Fruit fly (Drosophila melanogaster): ENCODE measurements around the gene Mettl2.

dm6 chr3L:1664876-1665275, 25.8 kb upstream of the Mettl2 start, which contains the start of the genes Srrm234 and CG7974:
- TF ChIP-seq CG32121 (GFP tag; IDR thresholded peaks at IDR 0.05): no peak
- TF ChIP-seq CG17806 (tag; optimal IDR thresholded peaks at IDR 0.05): no peak
- no peak for TF ChIP-seq CG8301 (tag; optimal IDR thresholded peaks at IDR 0.05)
- no peak for TF ChIP-seq CG13204 (GFP tag; optimal IDR thresholded peaks at IDR 0.05)
- no peak for TF ChIP-seq rn (GFP tag; IDR thresholded peaks at IDR 0.05)
- no peak for TF ChIP-seq CG4496 (GFP tag; IDR thresholded peaks at IDR 0.05)
- no peak for TF ChIP-seq gl (tag; optimal IDR thresholded peaks at IDR 0.05)
- TF ChIP-seq CG14655 (GFP tag; optimal IDR thresholded peaks at IDR 0.05): no peak
- TF ChIP-seq CG12605 (GFP tag; IDR thresholded peaks at IDR 0.05): no peak
- no peak for TF ChIP-seq CG15710 (tag; optimal IDR thresholded peaks at IDR 0.05)

All from whole organism, pupa.